Fruit fly (Drosophila melanogaster) Kc167 (cell line): Measurements from ENCODE around the gene CG17440.

Source experiments
- Myc ChIP-seq: fragments of >200 bp; optimal IDR thresholded peaks from 2 replicates; lab custom pipeline; 2017; ENCODE audit warnings: missing external identifiers
- Sin3A ChIP-seq: fragments of >200 bp; optimal IDR thresholded peaks from 2 replicates; lab custom pipeline; 2018; ENCODE audit warnings: missing external identifiers
- h ChIP-seq: fragments of >200 bp; optimal IDR thresholded peaks from 3 replicates; lab custom pipeline; 2018; ENCODE audit warnings: missing external identifiers
- insv ChIP-seq: fragments of >200 bp; optimal IDR thresholded peaks from 3 replicates; lab custom pipeline; 2018; ENCODE audit warnings: missing external identifiers
- psq ChIP-seq: fragments of >200 bp; optimal IDR thresholded peaks from 2 replicates; lab custom pipeline; 2017; ENCODE audit warnings: missing external identifiers
- ttk ChIP-seq: sonication (Bioruptor generic); optimal IDR thresholded peaks from 2 replicates; lab custom pipeline; 2017; ENCODE audit warnings: missing external identifiers

Gene CG17440

DNA sequence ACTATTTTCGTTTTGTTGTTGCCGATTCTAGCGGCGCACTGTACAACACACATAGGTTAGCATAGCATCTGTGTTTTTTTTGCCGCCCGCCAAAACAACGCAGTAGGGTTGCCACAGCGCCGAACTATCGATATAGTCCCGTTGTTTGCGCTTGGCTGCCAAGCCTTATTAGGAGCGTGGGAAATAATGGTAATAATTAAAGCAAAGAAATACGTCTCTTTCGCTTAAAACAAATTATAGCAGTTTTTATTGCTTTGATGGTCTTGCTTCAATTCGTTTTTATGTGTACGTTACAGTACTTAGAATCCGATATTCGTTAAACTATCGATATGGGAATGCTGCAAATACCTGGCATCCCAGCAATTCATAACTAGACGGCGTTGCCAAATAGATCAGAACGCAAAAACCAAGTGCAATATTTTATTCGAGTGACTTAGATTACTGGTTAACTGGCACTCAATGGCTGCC is 26.3 kb downstream of the CG17440 start, which contains the start of the genes mxc and Larp7:
Gene mxc (minus strand): TSS at position 51 of the 468 bp plus-strand sequence.
Gene Larp7 (plus strand): TSS at position 401 of the 468 bp plus-strand sequence.
- TF ChIP-seq psq (lab: Kevin White, UChicago) (no peak), Myc (no peak), h (lab: Kevin White, UChicago) (no peak), insv (lab: Kevin White, UChicago) (no peak), Sin3A (lab: Kevin White, UChicago) (no peak), ttk (lab: Kevin White, UChicago) (no peak)

DNA sequence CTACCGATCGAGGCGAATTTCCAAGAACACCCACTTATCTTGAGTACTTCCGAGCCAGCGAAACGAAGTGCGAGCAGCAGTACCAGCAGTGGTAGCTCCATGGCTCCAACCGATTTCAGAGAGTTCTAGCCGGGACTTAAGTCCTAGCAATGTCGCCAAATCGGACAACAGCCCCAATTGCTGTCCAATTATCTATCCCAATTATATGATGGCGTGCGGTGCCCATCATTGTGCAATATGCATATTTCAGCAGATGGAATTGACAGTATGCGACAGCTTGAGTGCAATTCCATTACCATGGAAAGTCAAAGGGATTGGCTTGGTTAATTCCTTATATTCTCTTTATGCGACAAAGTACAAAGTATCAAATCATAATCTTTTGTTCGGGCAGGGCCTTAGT is 33.2 kb downstream of the CG17440 start, which contains the start of gene Ir8a:
Gene Ir8a (minus strand): TSS at position 101 of the 400 bp plus-strand sequence.
- TF ChIP-seq h (lab: Kevin White, UChicago) (no peak), insv (lab: Kevin White, UChicago) (no peak), ttk (lab: Kevin White, UChicago) (no peak), psq (lab: Kevin White, UChicago) (no peak), Sin3A (lab: Kevin White, UChicago) (no peak), Myc (no peak)

- TF ChIP-seq psq (lab: Kevin White, UChicago): no peak
- TF ChIP-seq h (lab: Kevin White, UChicago): no peak
- no peak for TF ChIP-seq insv (lab: Kevin White, UChicago)
- no peak for TF ChIP-seq Myc
- TF ChIP-seq Sin3A (lab: Kevin White, UChicago): no peak
- TF ChIP-seq ttk (lab: Kevin White, UChicago): no peak
Measured at dm6 chrX:9232199-9232598, 37.5 kb downstream of the CG17440 start, which contains the start of gene CG12121. TSS of gene CG12121 (minus strand) at chrX:9232378.

DNA sequence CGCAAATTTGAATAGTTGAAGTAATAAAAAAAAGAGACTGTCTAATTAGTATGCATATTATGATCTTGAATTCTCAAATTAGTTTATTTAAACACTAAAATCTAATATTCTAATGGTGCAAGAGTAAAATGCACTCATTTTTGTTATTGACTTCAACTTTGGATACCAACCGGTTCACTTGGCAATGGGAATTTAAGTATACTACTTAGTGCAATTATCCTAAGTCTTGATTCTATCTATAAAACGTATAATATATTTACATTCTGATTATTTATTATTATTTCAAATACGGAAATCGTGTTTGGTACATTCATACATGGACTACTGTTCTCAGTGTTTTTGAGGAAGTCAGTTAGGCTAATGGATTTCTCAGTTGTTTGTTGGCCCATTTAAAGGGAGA is 42.9 kb downstream of the CG17440 start, which contains the start of gene Gr8a:
Gene Gr8a (plus strand): TSS at position 301 of the 400 bp plus-strand sequence.
- no peak for TF ChIP-seq ttk (lab: Kevin White, UChicago)
- TF ChIP-seq insv (lab: Kevin White, UChicago): no peak
- no peak for TF ChIP-seq h (lab: Kevin White, UChicago)
- no peak for TF ChIP-seq psq (lab: Kevin White, UChicago)
- TF ChIP-seq Myc: no peak
- no peak for TF ChIP-seq Sin3A (lab: Kevin White, UChicago)

DNA sequence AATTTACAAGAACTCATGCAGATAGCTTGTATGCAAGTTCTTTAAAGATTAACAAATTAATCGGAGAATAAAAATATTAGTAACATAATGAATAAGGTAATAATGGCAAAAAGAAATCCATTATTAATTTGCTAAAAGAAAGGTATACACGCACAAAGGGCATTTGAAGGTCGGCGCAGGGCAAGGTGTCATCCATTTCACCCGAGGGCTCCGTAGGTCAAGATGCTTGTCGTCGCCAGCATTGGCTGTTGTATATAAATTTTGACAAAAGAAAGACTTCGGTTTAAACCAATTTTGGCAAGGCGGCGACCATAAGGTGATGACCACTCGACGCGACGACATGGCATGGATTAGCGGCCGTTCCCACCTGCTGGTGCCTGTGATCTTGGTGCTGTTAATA is 44.6 kb downstream of the CG17440 start, which contains the start of gene CG15370:
Gene CG15370 (plus strand): TSS at position 301 of the 400 bp plus-strand sequence.
- TF ChIP-seq h (lab: Kevin White, UChicago) (no peak), psq (lab: Kevin White, UChicago) (no peak), insv (lab: Kevin White, UChicago) (no peak), ttk (lab: Kevin White, UChicago) (no peak), Sin3A (lab: Kevin White, UChicago) (no peak), Myc (no peak)

dm6 chrX:9224423-9224822 is 45.3 kb downstream of the CG17440 start:
- no peak for TF ChIP-seq Sin3A (lab: Kevin White, UChicago)
- TF ChIP-seq insv (lab: Kevin White, UChicago): no peak
- TF ChIP-seq Myc: no peak
- TF ChIP-seq psq (lab: Kevin White, UChicago): no peak
- no peak for TF ChIP-seq h (lab: Kevin White, UChicago)
- TF ChIP-seq ttk (lab: Kevin White, UChicago): no peak

DNA sequence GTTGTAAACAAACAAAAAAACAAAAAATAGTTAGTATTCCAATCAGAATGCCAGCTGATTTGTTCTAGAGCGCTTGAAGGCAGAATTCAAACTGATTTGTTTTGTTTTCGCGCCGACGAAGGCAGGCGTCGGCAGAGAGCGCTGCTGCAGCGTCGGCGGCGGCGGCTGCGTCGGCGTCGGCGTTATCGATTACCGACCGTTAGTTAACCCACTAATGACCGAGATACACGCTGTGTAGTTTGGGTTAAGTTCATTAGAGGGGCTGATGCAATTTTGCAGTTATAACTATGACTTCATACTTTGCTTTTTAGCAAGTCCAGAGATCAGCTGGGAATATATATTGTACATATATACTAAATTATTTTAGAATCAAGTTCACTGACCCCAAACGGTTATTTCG is 46.5 kb downstream of the CG17440 start, which contains the start of gene t:
Gene t (minus strand): TSS at position 76 of the 400 bp plus-strand sequence.
- TF ChIP-seq Myc: no peak
- no peak for TF ChIP-seq h (lab: Kevin White, UChicago)
- no peak for TF ChIP-seq psq (lab: Kevin White, UChicago)
- no peak for TF ChIP-seq Sin3A (lab: Kevin White, UChicago)
- no peak for TF ChIP-seq ttk (lab: Kevin White, UChicago)
- no peak for TF ChIP-seq insv (lab: Kevin White, UChicago)

dm6 chrX:9220434-9220833 is 49.3 kb downstream of the CG17440 start:
- no peak for TF ChIP-seq h (lab: Kevin White, UChicago)
- no peak for TF ChIP-seq Sin3A (lab: Kevin White, UChicago)
- no peak for TF ChIP-seq psq (lab: Kevin White, UChicago)
- TF ChIP-seq Myc: no peak
- no peak for TF ChIP-seq ttk (lab: Kevin White, UChicago)
- TF ChIP-seq insv (lab: Kevin White, UChicago): no peak
